Fruit fly (Drosophila melanogaster): ENCODE results near the gene ea.

ea gene

DNA sequence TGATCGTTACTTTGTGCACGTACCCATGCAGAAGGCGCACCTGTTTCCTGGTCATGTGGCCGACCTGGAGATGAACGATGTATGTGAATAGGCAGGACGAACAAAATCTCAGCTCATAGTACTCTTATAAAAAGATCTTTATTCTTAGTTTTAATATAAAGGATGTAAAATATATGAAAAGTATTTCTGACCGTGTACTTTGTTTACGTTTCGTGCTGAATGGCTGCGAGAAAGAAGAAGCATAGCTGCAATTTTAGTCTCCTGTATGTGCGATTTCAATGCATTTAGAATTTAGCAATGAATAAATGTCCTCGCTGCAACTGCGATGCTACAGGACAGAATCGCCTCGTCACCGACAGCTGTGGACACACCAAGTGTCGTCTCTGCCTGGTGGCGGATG is 19.3 kb downstream of the ea start, which contains the start of the genes CG42726 and CG42727:
TSS of gene CG42726 (plus strand) at position 227 of the 400 bp plus-strand sequence.
TSS of gene CG42727 (plus strand) at position 227 of the 400 bp plus-strand sequence.
- TF ChIP-seq Dll (optimal IDR thresholded peaks at IDR 0.05): no peak
- no peak for TF ChIP-seq EcR (GFP tag; optimal IDR thresholded peaks at IDR 0.05)
- no peak for TF ChIP-seq psq (optimal IDR thresholded peaks at IDR 0.05)
- TF ChIP-seq usp (GFP tag; optimal IDR thresholded peaks at IDR 0.05): no peak
- TF ChIP-seq CG8478 (optimal IDR thresholded peaks at IDR 0.05): no peak
- TF ChIP-seq pan (optimal IDR thresholded peaks at IDR 0.05): no peak

DNA sequence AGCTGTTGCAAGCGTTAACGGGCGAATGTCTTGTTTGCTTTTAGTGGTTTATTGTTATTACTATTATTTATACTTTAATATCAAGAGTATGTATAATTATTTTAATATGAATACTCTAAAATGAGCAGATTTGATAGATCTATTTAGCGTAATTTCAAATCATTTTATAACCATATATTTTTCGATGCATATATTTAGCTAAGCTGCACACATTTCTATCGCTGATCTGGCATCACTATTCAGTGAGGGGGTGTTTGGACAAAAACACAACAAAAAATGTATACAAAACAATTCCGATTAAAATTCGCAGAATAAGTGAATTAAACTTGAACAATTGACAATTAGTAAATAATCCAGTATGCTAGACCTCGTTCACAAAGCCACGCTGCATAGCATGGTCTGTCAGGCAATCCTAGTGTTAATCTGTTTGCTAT is 22.5 kb downstream of the ea start, which contains the start of the genes Trs33 and Tmtc4:
TSS of gene Trs33 (minus strand) at position 3 of the 434 bp plus-strand sequence.
TSS of gene Tmtc4 (plus strand) at position 233 of the 434 bp plus-strand sequence.
- TF ChIP-seq pan (optimal IDR thresholded peaks at IDR 0.05): no peak
- TF ChIP-seq EcR (GFP tag; optimal IDR thresholded peaks at IDR 0.05): no peak
- TF ChIP-seq Dll (optimal IDR thresholded peaks at IDR 0.05): no peak
- TF ChIP-seq psq (optimal IDR thresholded peaks at IDR 0.05): no peak
- no peak for TF ChIP-seq CG8478 (optimal IDR thresholded peaks at IDR 0.05)
- no peak for TF ChIP-seq usp (GFP tag; optimal IDR thresholded peaks at IDR 0.05)

DNA sequence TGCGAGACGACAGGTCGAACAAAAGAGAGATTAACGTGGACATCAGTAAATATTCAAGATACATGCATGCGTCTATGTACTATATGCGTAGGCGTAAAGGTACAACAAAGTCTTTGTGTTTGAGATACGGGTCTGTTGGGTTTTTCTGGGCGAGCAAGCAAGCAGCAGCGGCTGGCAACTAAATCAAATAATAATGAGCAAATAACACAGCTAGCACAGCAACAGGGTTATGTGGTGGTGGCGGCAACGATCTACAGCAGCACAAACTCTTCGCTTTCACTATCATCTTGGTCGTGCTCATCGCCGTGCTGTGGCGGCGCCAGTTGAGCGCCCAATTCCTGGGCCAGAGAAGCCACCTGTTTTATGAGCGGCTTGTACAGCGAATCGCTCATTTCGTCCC is 25.5 kb downstream of the ea start:
- TF ChIP-seq CG8478 (optimal IDR thresholded peaks at IDR 0.05) (no peak), pan (optimal IDR thresholded peaks at IDR 0.05) (no peak), Dll (optimal IDR thresholded peaks at IDR 0.05) (no peak), psq (optimal IDR thresholded peaks at IDR 0.05) (no peak), EcR (GFP tag; optimal IDR thresholded peaks at IDR 0.05) (no peak), usp (GFP tag; optimal IDR thresholded peaks at IDR 0.05) (no peak)

DNA sequence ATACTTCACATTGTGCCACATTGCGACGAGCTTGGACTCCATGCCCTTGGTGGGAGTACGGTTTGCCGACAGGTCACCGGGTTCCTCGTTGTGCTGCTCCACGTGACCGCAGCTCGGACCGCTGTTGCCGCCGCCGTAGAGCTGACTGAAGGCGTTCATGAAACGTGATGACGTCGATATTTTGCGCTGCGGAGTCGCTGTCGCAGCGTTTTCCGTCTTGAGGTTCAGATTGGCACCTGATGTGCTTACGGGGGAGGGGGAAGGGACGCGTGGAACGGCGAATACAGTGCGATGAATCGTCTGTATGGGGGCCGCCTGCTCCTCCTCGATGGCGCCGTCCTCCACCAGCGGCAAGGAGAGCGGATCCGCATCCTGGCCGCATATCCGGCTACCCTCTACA is 27.6 kb downstream of the ea start:
- no peak for TF ChIP-seq Dll (optimal IDR thresholded peaks at IDR 0.05)
- no peak for TF ChIP-seq EcR (GFP tag; optimal IDR thresholded peaks at IDR 0.05)
- TF ChIP-seq usp (GFP tag; optimal IDR thresholded peaks at IDR 0.05): no peak

DNA sequence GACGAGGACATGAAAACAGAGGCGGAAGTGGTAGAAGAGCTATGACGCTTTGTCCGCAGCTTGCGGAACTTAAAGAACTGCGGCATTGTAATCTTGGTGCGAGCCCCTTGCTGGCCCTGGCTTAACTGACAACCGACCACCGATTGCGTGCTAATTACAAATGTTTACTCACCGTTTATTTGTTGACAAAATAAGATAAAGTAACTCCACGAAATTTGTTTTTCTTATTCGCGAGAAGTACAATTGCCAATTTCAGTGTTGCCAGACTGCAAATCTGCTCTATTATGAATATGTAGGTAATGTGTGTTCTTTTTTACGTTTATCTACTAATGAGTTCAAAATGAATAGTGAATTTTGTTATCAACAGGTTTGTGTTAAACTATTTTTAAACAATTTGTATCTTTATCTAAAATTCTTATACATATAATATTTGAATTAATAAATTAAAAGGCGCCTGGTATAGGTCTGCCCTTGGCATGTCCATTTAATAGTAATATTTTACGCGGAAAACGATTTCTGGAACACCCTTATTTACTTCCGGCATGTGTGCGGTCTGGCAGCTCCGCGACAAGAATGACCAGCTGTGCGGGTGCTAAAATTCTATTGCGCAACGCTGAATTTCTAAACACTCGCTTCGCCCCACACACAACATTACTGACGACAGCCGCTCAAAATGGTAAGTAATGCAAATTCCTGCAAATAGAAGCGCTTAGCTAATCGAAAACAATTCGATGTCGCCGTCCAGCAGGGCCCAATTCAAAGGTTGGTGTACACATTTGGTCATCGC is 28.3 kb downstream of the ea start, which contains the start of the genes Atg4b and Hibch:
TSS of gene Atg4b (minus strand) at position 280 of the 787 bp plus-strand sequence.
TSS of gene Hibch (plus strand) at position 585 of the 787 bp plus-strand sequence.
- TF ChIP-seq pan (optimal IDR thresholded peaks at IDR 0.05) (no peak), CG8478 (optimal IDR thresholded peaks at IDR 0.05) (peak; percentile 60), psq (optimal IDR thresholded peaks at IDR 0.05) (no peak)

DNA sequence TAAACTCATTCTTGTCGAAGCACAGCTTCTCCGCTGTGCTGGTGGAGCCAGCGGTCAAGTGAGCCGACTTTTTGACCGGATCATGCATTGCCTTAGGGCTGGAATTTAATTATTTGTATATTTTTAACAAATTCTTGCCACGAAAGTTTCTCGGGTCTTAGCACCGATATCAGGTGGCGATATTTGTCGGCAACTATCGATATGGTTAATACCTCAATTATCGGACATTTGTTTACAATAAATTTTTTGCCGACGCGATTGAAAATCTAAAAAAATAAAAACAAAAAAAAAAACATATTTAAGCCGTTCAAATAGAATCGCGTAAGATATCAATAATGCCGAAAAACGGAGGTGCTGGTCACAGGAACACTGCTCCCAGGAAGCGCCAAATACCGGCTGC is 33.0 kb downstream of the ea start, which contains the start of the genes Cog2 and Trax:
TSS of gene Cog2 (minus strand) at position 168 of the 400 bp plus-strand sequence.
TSS of gene Trax (plus strand) at position 203 of the 400 bp plus-strand sequence.
- TF ChIP-seq CG8478 (optimal IDR thresholded peaks at IDR 0.05) (no peak), psq (optimal IDR thresholded peaks at IDR 0.05) (no peak), EcR (GFP tag; optimal IDR thresholded peaks at IDR 0.05) (no peak), Dll (optimal IDR thresholded peaks at IDR 0.05) (no peak), usp (GFP tag; optimal IDR thresholded peaks at IDR 0.05) (no peak), pan (optimal IDR thresholded peaks at IDR 0.05) (no peak)

DNA sequence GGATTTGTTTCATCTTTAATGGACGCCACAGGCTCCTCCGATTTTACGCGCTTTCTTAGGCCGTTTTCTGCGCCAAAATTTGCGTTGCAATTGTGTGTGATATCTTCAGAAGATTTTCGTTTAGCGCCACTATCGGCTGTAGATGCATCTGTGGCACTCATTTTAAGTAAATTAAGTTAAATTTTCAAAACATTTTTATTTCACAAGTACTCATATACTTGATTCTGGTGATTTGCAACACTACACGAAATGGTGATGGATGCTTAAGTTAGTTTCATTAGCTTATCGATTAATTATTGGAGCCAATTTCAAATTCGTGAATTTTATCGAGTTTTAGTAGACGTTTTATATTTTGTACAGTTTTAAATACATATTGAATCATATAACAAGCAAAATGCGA is 35.1 kb downstream of the ea start, which contains the start of gene CG6171:
TSS of gene CG6171 (minus strand) at position 250 of the 400 bp plus-strand sequence.
- no peak for TF ChIP-seq usp (GFP tag; optimal IDR thresholded peaks at IDR 0.05)
- no peak for TF ChIP-seq CG8478 (optimal IDR thresholded peaks at IDR 0.05)
- no peak for TF ChIP-seq EcR (GFP tag; optimal IDR thresholded peaks at IDR 0.05)
- no peak for TF ChIP-seq psq (optimal IDR thresholded peaks at IDR 0.05)
- TF ChIP-seq Dll (optimal IDR thresholded peaks at IDR 0.05): no peak
- no peak for TF ChIP-seq pan (optimal IDR thresholded peaks at IDR 0.05)

DNA sequence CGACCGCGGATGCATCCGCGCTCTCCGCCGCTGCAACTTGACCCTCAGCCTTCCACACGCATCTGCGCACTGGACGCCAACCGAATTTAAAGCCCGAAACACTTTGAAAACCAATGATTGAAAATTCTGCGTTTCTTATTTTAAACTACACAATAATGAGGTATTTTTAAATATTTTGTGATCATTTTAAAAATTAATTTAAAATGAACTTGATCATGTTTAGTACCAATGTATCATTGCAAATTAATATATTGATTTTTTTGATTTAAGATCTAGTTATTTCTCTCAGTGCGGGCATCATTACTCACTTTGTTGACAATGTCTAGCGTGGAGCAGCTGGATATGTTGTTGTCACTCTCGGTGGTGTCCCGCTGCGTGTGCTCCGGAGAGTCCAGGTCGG is 38.3 kb downstream of the ea start:
- TF ChIP-seq usp (GFP tag; optimal IDR thresholded peaks at IDR 0.05): no peak
- no peak for TF ChIP-seq Dll (optimal IDR thresholded peaks at IDR 0.05)
- no peak for TF ChIP-seq psq (optimal IDR thresholded peaks at IDR 0.05)
- TF ChIP-seq CG8478 (optimal IDR thresholded peaks at IDR 0.05): no peak
- TF ChIP-seq EcR (GFP tag; optimal IDR thresholded peaks at IDR 0.05): no peak
- no peak for TF ChIP-seq pan (optimal IDR thresholded peaks at IDR 0.05)

DNA sequence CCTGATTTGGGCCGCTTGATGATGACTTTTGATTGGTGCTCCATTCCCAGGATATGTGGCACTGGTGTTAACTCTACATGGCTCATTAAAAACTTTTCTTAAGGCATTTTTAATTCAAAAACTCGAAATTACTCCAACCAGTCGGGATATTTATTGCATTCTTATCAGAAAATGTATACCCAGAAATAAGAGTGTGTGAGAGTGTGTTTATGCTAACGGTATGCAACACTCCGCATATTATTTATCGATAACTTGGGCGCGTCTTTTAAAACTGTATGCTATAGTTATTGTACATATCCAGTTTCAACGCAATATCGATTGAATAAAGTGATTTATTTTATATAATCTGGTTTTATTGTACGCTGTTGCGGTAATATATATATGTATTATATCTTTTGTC is 38.9 kb downstream of the ea start, which contains the start of gene CG34404:
TSS of gene CG34404 (minus strand) at position 189 of the 400 bp plus-strand sequence.
- TF ChIP-seq psq (optimal IDR thresholded peaks at IDR 0.05): no peak
- no peak for TF ChIP-seq usp (GFP tag; optimal IDR thresholded peaks at IDR 0.05)
- TF ChIP-seq EcR (GFP tag; optimal IDR thresholded peaks at IDR 0.05): no peak
- TF ChIP-seq Dll (optimal IDR thresholded peaks at IDR 0.05): no peak
- TF ChIP-seq CG8478 (optimal IDR thresholded peaks at IDR 0.05): no peak
- TF ChIP-seq pan (optimal IDR thresholded peaks at IDR 0.05): no peak

DNA sequence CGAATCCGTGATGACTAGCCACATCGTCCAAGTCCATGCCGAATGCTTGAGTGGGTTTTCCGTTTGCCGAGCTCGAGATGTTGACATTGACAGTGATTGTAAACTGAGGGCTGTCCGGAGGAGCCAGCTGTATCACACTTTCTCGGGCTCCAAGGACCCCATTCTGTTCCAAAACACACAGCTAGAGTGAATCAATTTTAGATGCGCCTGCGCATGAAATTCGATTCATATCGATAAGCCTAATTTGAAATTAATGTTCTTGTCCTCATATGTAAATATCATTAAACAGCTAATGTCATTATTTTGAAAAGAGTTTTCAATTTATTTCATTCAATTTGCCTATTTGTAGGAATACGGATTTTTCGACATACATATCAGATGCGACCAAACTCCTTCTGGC is 41.2 kb downstream of the ea start, which contains the start of gene CG14868:
TSS of gene CG14868 (minus strand) at position 204 of the 400 bp plus-strand sequence.
- TF ChIP-seq usp (GFP tag; optimal IDR thresholded peaks at IDR 0.05) (no peak), EcR (GFP tag; optimal IDR thresholded peaks at IDR 0.05) (no peak), Dll (optimal IDR thresholded peaks at IDR 0.05) (no peak), CG8478 (optimal IDR thresholded peaks at IDR 0.05) (no peak), pan (optimal IDR thresholded peaks at IDR 0.05) (no peak), psq (optimal IDR thresholded peaks at IDR 0.05) (no peak)

DNA sequence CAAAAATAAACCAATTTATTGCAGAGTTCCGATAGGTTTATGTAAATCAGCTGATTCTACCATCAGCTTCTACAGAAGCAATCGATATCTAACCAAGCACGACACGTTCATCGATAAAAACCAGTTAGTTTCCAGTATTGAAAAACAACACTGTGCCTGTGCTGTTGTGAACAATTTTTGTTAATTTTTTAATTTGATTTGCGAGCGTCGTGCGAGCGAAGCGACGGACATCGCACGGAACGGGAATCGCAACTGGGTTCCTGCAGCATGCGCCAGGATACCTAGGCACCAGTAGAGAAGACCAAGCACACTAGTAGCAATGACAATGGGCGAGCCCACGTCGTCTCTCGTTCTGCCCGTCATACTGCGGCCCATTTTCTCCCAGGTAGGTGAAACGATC is 43.3 kb downstream of the ea start, which contains the start of the genes Ccm3 and CG6136:
TSS of gene Ccm3 (plus strand) at position 125 of the 400 bp plus-strand sequence.
TSS of gene CG6136 (minus strand) at position 380 of the 400 bp plus-strand sequence.
- TF ChIP-seq usp (GFP tag; optimal IDR thresholded peaks at IDR 0.05) (no peak), psq (optimal IDR thresholded peaks at IDR 0.05) (no peak), CG8478 (optimal IDR thresholded peaks at IDR 0.05) (no peak), EcR (GFP tag; optimal IDR thresholded peaks at IDR 0.05) (no peak), Dll (optimal IDR thresholded peaks at IDR 0.05) (no peak)

DNA sequence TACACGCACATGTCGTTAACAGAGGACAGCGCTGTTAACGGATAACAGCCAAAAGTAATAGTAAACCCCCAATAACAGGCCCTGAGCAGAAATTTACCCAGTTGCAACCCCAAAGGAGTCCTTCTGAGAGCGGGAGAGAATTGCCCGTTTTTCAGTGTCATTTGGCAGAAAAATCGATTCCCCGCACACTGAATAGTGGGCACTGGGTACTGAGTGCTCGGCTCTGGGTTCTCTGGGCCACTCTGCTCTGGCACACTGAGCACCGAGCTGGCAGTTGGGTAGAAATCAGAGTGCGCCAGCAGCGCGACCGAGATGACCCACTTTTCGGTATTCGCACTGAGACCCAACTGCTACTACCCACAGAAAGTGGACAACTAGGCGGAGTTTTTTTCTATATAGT is 45.9 kb downstream of the ea start, which contains the start of gene Rbp:
TSS of gene Rbp (plus strand) at position 239 of the 400 bp plus-strand sequence.
- TF ChIP-seq EcR (GFP tag; optimal IDR thresholded peaks at IDR 0.05): no peak
- TF ChIP-seq psq (optimal IDR thresholded peaks at IDR 0.05): no peak
- TF ChIP-seq pan (optimal IDR thresholded peaks at IDR 0.05): no peak
- TF ChIP-seq CG8478 (optimal IDR thresholded peaks at IDR 0.05): no peak

All from whole organism.